Worm (Caenorhabditis elegans): ENCODE data around the gene sms-3.

DNA sequence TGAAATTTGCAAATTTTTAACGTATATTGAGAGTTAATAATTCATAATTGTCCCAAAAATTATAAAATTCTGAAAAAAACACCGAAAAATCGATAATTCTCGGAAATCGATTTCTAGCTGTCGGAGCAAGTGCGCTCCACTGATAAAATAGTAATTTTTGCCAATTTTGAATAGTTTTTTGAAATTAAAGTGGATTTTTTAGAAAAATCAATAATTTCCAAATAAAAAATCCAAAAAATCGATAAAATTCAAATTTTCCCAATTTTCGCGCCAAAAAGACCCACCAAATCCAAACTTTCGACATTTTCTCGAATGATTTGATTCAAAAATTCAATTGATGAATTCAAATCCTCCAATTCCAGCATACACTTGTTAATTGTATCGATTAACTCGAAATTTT lies 10.0 kb upstream of the sms-3 start:
- no peak for TF ChIP-seq lin-40 (tag; optimal IDR thresholded peaks at IDR 0.05)
- no peak for TF ChIP-seq snpc-3.4 (tag; optimal IDR thresholded peaks at IDR 0.05)
- no peak for TF ChIP-seq ztf-6 (GFP tag; IDR thresholded peaks at IDR 0.05)
- TF ChIP-seq snpc-4 (GFP tag; optimal IDR thresholded peaks at IDR 0.05) = no peak
- no peak for TF ChIP-seq snpc-4 (tag; optimal IDR thresholded peaks at IDR 0.05)
- no peak for TF ChIP-seq bed-1 (GFP tag; IDR thresholded peaks at IDR 0.05)
- no peak for TF ChIP-seq B0035.1 (tag; optimal IDR thresholded peaks at IDR 0.05)
- no peak for TF ChIP-seq unc-62 (GFP tag; optimal IDR thresholded peaks at IDR 0.05)
- no peak for TF ChIP-seq F55B11.4 (tag; optimal IDR thresholded peaks at IDR 0.05; ENCODE audit: borderline replicate concordance, insufficient read depth)
- TF ChIP-seq T26A5.8 (tag; optimal IDR thresholded peaks at IDR 0.05) = no peak
- TF ChIP-seq madf-10 (tag; optimal IDR thresholded peaks at IDR 0.05) = no peak
- TF ChIP-seq B0261.1 (tag; optimal IDR thresholded peaks at IDR 0.05) = no peak
- TF ChIP-seq sea-2 (GFP tag; IDR thresholded peaks at IDR 0.05) = no peak
- no peak for TF ChIP-seq sdz-38 (tag; optimal IDR thresholded peaks at IDR 0.05)

Data from whole organism, young adult.